Fruit fly (Drosophila melanogaster) whole organism, prepupa: ENCODE data around the gene ey.

Source experiments
- Blimp-1 ChIP-seq: fragments of 200-800 bp; sonication (Bioruptor generic); optimal IDR thresholded peaks from 3 replicates; lab custom pipeline; 2017; ENCODE audit warnings: missing biosample characterization, missing genetic modification characterization, mild to moderate bottlenecking, moderate library complexity, missing genetic modification reagents
- CG10669 ChIP-seq: fragments of 200-800 bp; sonication (Bioruptor generic); optimal IDR thresholded peaks from 3 replicates; lab custom pipeline; 2018; ENCODE audit warnings: missing biosample characterization, mild to moderate bottlenecking, missing genetic modification characterization, moderate library complexity
- CG11762 ChIP-seq: fragments of 200-800 bp; sonication (Bioruptor generic); optimal IDR thresholded peaks from 3 replicates; lab custom pipeline; 2016; ENCODE audit warnings: missing biosample characterization, missing genetic modification characterization; ENCODE audit not compliant: insufficient read depth
- CG1621 ChIP-seq: fragments of 200-800 bp; sonication (Bioruptor generic); optimal IDR thresholded peaks from 3 replicates; lab custom pipeline; 2018; ENCODE audit warnings: missing biosample characterization, mild to moderate bottlenecking, missing genetic modification characterization
- CG16779 ChIP-seq: fragments of 200-800 bp; sonication (Bioruptor generic); optimal IDR thresholded peaks from 3 replicates; lab custom pipeline; 2017; ENCODE audit warnings: missing biosample characterization, mild to moderate bottlenecking, missing genetic modification characterization
- CG3032 ChIP-seq: fragments of 200-800 bp; optimal IDR thresholded peaks from 2 replicates; lab custom pipeline; 2019; ENCODE audit warnings: missing biosample characterization, mild to moderate bottlenecking, missing genetic modification characterization, moderate library complexity
- CG32006 ChIP-seq: fragments of 200-800 bp; sonication (Bioruptor generic); optimal IDR thresholded peaks from 3 replicates; lab custom pipeline; 2017; ENCODE audit warnings: missing biosample characterization, mild to moderate bottlenecking, missing genetic modification characterization
- CG34406 ChIP-seq: fragments of 200-800 bp; sonication (Bioruptor generic); optimal IDR thresholded peaks from 3 replicates; lab custom pipeline; 2016; ENCODE audit warnings: missing biosample characterization, missing genetic modification characterization
- CG3919 ChIP-seq: fragments of 200-800 bp; sonication (Bioruptor generic); optimal IDR thresholded peaks from 3 replicates; lab custom pipeline; 2016; ENCODE audit warnings: missing biosample characterization, missing genetic modification characterization
- CG6163 ChIP-seq: fragments of 200-800 bp; sonication (Bioruptor generic); IDR thresholded peaks from 3 replicates; pipeline ENCODE4 v1.3.6; 2022; ENCODE audit warnings: missing biosample characterization, missing genetic modification characterization
- CG6276 ChIP-seq: fragments of 200-800 bp; sonication (Bioruptor generic); optimal IDR thresholded peaks from 2 replicates; lab custom pipeline; 2017; ENCODE audit warnings: missing biosample characterization, mild to moderate bottlenecking, missing genetic modification characterization
- CG6792 ChIP-seq: fragments of 200-800 bp; sonication (Bioruptor generic); optimal IDR thresholded peaks from 3 replicates; lab custom pipeline; 2016; ENCODE audit warnings: missing biosample characterization, missing genetic modification characterization
- CG7368 ChIP-seq: fragments of 200-800 bp; sonication (Bioruptor generic); optimal IDR thresholded peaks from 3 replicates; lab custom pipeline; 2016; ENCODE audit warnings: missing biosample characterization, missing genetic modification characterization
- CG8119 ChIP-seq: fragments of 200-800 bp; sonication (Bioruptor generic); IDR thresholded peaks from 3 replicates; pipeline ENCODE4 v1.3.6; 2022; ENCODE audit warnings: missing biosample characterization, missing genetic modification characterization
- CG8632 ChIP-seq: fragments of 200-800 bp; sonication (Bioruptor generic); optimal IDR thresholded peaks from 3 replicates; lab custom pipeline; 2016; ENCODE audit warnings: missing biosample characterization, missing genetic modification characterization
- CG9139 ChIP-seq: fragments of 200-800 bp; sonication (Bioruptor generic); optimal IDR thresholded peaks from 3 replicates; lab custom pipeline; 2017; ENCODE audit warnings: missing biosample characterization, mild to moderate bottlenecking, missing genetic modification characterization
- Eip78C ChIP-seq: fragments of 200-800 bp; sonication (Bioruptor generic); peaks from one replicate; lab custom pipeline; 2016; ENCODE audit warnings: missing biosample characterization, missing genetic modification characterization
- Eip93F ChIP-seq: fragments of 200-800 bp; sonication (Bioruptor generic); optimal IDR thresholded peaks from 2 replicates; lab custom pipeline; 2016; ENCODE audit warnings: missing biosample characterization, mild to moderate bottlenecking, missing genetic modification characterization
- Ets21C ChIP-seq: fragments of 200-800 bp; sonication (Bioruptor generic); optimal IDR thresholded peaks from 3 replicates; lab custom pipeline; 2016; ENCODE audit warnings: missing biosample characterization, missing genetic modification characterization
- Ets96B ChIP-seq: fragments of 200-800 bp; optimal IDR thresholded peaks from 2 replicates; lab custom pipeline; 2019; ENCODE audit warnings: missing biosample characterization, mild to moderate bottlenecking, missing genetic modification characterization, moderate library complexity
- Gug ChIP-seq: fragments of 200-800 bp; sonication (Bioruptor generic); IDR thresholded peaks from 2 replicates; pipeline ENCODE4 v1.3.6; 2022; ENCODE audit warnings: missing biosample characterization, missing genetic modification characterization
- Hr38 ChIP-seq: sonication (Bioruptor generic); optimal IDR thresholded peaks from 2 replicates; lab custom pipeline; 2016; ENCODE audit warnings: missing biosample characterization, missing genetic modification characterization
- Hr39 ChIP-seq: fragments of 200-800 bp; sonication (Bioruptor generic); optimal IDR thresholded peaks from 2 replicates; lab custom pipeline; 2016; ENCODE audit warnings: missing biosample characterization, missing genetic modification characterization
- Hr4 ChIP-seq: fragments of 200-800 bp; sonication (Bioruptor generic); optimal IDR thresholded peaks from 3 replicates; lab custom pipeline; 2016; ENCODE audit warnings: missing biosample characterization, missing genetic modification characterization
- Lpt ChIP-seq: fragments of 200-800 bp; sonication (Bioruptor generic); optimal IDR thresholded peaks from 3 replicates; lab custom pipeline; 2016; ENCODE audit warnings: missing biosample characterization, missing genetic modification characterization
- Met ChIP-seq: fragments of 200-800 bp; sonication (Bioruptor generic); optimal IDR thresholded peaks from 3 replicates; lab custom pipeline; 2016; ENCODE audit warnings: missing biosample characterization, missing genetic modification characterization
- Sox14 ChIP-seq: fragments of 200-800 bp; sonication (Bioruptor generic); optimal IDR thresholded peaks from 3 replicates; lab custom pipeline; 2016; ENCODE audit warnings: missing biosample characterization, missing genetic modification characterization
- Sox15 ChIP-seq: fragments of 200-800 bp; sonication (Bioruptor generic); optimal IDR thresholded peaks from 3 replicates; lab custom pipeline; 2016; ENCODE audit warnings: missing biosample characterization, missing genetic modification characterization
- dsx ChIP-seq: fragments of 200-800 bp; optimal IDR thresholded peaks from 3 replicates; lab custom pipeline; 2019; ENCODE audit warnings: missing biosample characterization, mild to moderate bottlenecking, missing genetic modification characterization, moderate library complexity; ENCODE audit not compliant: poor library complexity, severe bottlenecking
- eg ChIP-seq: fragments of 200-800 bp; sonication (Bioruptor generic); IDR thresholded peaks from 3 replicates; pipeline ENCODE4 v1.3.6; 2022; ENCODE audit warnings: missing biosample characterization, missing genetic modification characterization
- esn ChIP-seq: fragments of 200-800 bp; sonication (Bioruptor generic); optimal IDR thresholded peaks from 2 replicates; lab custom pipeline; 2016; ENCODE audit warnings: missing biosample characterization, mild to moderate bottlenecking, missing genetic modification characterization, moderate library complexity
- fd59A ChIP-seq: fragments of 200-800 bp; sonication (Bioruptor generic); optimal IDR thresholded peaks from 2 replicates; lab custom pipeline; 2017; ENCODE audit warnings: missing biosample characterization, mild to moderate bottlenecking, missing genetic modification characterization, missing genetic modification reagents
- fd85E ChIP-seq: fragments of 200-800 bp; sonication (Bioruptor generic); optimal IDR thresholded peaks from 3 replicates; lab custom pipeline; 2016; ENCODE audit warnings: missing biosample characterization, missing genetic modification characterization
- fkh ChIP-seq: fragments of 200-800 bp; sonication (Bioruptor generic); optimal IDR thresholded peaks from 3 replicates; lab custom pipeline; 2017; ENCODE audit warnings: missing biosample characterization, mild to moderate bottlenecking, missing genetic modification characterization, moderate library complexity
- lz ChIP-seq: fragments of 200-800 bp; sonication (Bioruptor generic); optimal IDR thresholded peaks from 3 replicates; lab custom pipeline; 2016; ENCODE audit warnings: missing biosample characterization, missing genetic modification characterization
- net ChIP-seq: fragments of 200-800 bp; sonication (Bioruptor generic); optimal IDR thresholded peaks from 3 replicates; lab custom pipeline; 2016; ENCODE audit warnings: missing biosample characterization, missing genetic modification characterization
- pdm3 ChIP-seq: fragments of 200-800 bp; sonication (Bioruptor generic); optimal IDR thresholded peaks from 3 replicates; lab custom pipeline; 2016; ENCODE audit warnings: missing biosample characterization, missing genetic modification characterization
- salr ChIP-seq, 2 experiments: fragments of 200-800 bp; sonication (Bioruptor generic); optimal IDR thresholded peaks; 3 replicates each; lab custom pipeline; 2016 to 2018; ENCODE audit warnings: missing biosample characterization in 2 of 2, missing genetic modification characterization in 2 of 2, mild to moderate bottlenecking in 1 of 2
- spab ChIP-seq: fragments of 200-800 bp; sonication (Bioruptor generic); optimal IDR thresholded peaks from 2 replicates; lab custom pipeline; 2017; ENCODE audit warnings: missing biosample characterization, mild to moderate bottlenecking, missing genetic modification characterization, missing genetic modification reagents
- svp ChIP-seq: fragments of 200-800 bp; sonication (Bioruptor generic); peaks from one replicate; lab custom pipeline; 2016; ENCODE audit warnings: missing biosample characterization, missing genetic modification characterization
- topi ChIP-seq: fragments of 200-800 bp; sonication (Bioruptor generic); optimal IDR thresholded peaks from 3 replicates; lab custom pipeline; 2016; ENCODE audit warnings: missing biosample characterization, missing genetic modification characterization
- vri ChIP-seq: fragments of 200-800 bp; sonication (Bioruptor generic); optimal IDR thresholded peaks from 3 replicates; lab custom pipeline; 2016; ENCODE audit warnings: missing biosample characterization, mild to moderate bottlenecking, missing genetic modification characterization

ey gene

dm6 chr4:663055-663670, 34.3 kb upstream of the ey start, which contains the start of the genes CG46466 and Slip1 (continued):
- TF ChIP-seq vri (GFP tag; lab: Kevin White, UChicago) (no peak), spab (GFP tag; lab: Kevin White, UChicago) (no peak), CG32006 (GFP tag; lab: Kevin White, UChicago) (no peak), Sox15 (GFP tag; lab: Kevin White, UChicago) (peak; percentile 41), Blimp-1 (GFP tag; lab: Kevin White, UChicago) (peak; percentile 16), Hr38 (no peak), CG6276 (GFP tag; lab: Kevin White, UChicago) (no peak), Eip78C (GFP tag; lab: Kevin White, UChicago) (peak; percentile 67), esn (peak; percentile 15), CG6792 (GFP tag; lab: Kevin White, UChicago) (no peak), dsx (no peak), eg (GFP tag; lab: Robert Waterston, UW) (no peak), CG3919 (GFP tag; lab: Kevin White, UChicago) (no peak), CG16779 (tag; lab: Kevin White, UChicago) (no peak), Hr4 (peak; percentile 36), CG8632 (peak; percentile 4), salr (GFP tag; optimal IDR thresholded peaks at IDR 0.05; lab: Kevin White, UChicago) (no peak), Gug (GFP tag; lab: Robert Waterston, UW) (no peak), CG1621 (tag; lab: Kevin White, UChicago) (no peak), CG11762 (GFP tag; lab: Kevin White, UChicago) (no peak), Hr39 (peak; percentile 54), svp (GFP tag; lab: Kevin White, UChicago) (no peak), CG3032 (tag; lab: Kevin White, UChicago) (peak; percentile 22), CG9139 (GFP tag; lab: Kevin White, UChicago) (no peak), Eip93F (GFP tag; lab: Kevin White, UChicago) (no peak), CG10669 (GFP tag; lab: Kevin White, UChicago) (no peak), fd85E (GFP tag; lab: Kevin White, UChicago) (no peak), CG7368 (GFP tag; lab: Kevin White, UChicago) (no peak), fkh (GFP tag; lab: Kevin White, UChicago) (peak; percentile 29), Ets96B (peak; percentile 25), lz (GFP tag; lab: Kevin White, UChicago) (peak; percentile 11), Met (GFP tag; lab: Kevin White, UChicago) (peak; percentile 7), CG34406 (no peak)

dm6 chr4:664277-664676, 33.2 kb upstream of the ey start:
- TF ChIP-seq CG8119 (GFP tag; lab: Robert Waterston, UW) (no peak), CG10669 (GFP tag; lab: Kevin White, UChicago) (no peak), net (GFP tag; lab: Kevin White, UChicago) (no peak), CG16779 (tag; lab: Kevin White, UChicago) (no peak), topi (GFP tag; lab: Kevin White, UChicago) (no peak), Eip93F (GFP tag; lab: Kevin White, UChicago) (no peak), Sox14 (GFP tag; lab: Kevin White, UChicago) (no peak), Lpt (no peak), CG8632 (no peak), CG3032 (tag; lab: Kevin White, UChicago) (no peak), Ets21C (GFP tag; lab: Kevin White, UChicago) (no peak), CG6163 (GFP tag; lab: Robert Waterston, UW) (no peak), fd59A (GFP tag; lab: Kevin White, UChicago) (no peak), CG32006 (GFP tag; lab: Kevin White, UChicago) (no peak), CG3919 (GFP tag; lab: Kevin White, UChicago) (no peak), pdm3 (no peak), CG7368 (GFP tag; lab: Kevin White, UChicago) (no peak)
